Worm (Caenorhabditis elegans): Measurements from ENCODE around the gene twk-26.
A peak's percentile ranks its signal among the peaks of the same experiment; 100 is the strongest.

- TF ChIP-seq ama-1 (optimal IDR thresholded peaks at IDR 0.05) (no peak), elt-3 (tag; optimal IDR thresholded peaks at IDR 0.05) (no peak), nhr-11 (tag; optimal IDR thresholded peaks at IDR 0.05) (no peak), snpc-4 (tag; optimal IDR thresholded peaks at IDR 0.05) (peak; percentile 1), ceh-16 (tag; optimal IDR thresholded peaks at IDR 0.05) (no peak), egl-27 (tag; optimal IDR thresholded peaks at IDR 0.05) (no peak)
Measured at ce11 chrX:3102817-3103216, 48.2 kb upstream of the twk-26 start.

All from whole organism, L3 larva.